Worm (Caenorhabditis elegans): Measurements from ENCODE around the gene C04E7.3.

C04E7.3 gene

DNA sequence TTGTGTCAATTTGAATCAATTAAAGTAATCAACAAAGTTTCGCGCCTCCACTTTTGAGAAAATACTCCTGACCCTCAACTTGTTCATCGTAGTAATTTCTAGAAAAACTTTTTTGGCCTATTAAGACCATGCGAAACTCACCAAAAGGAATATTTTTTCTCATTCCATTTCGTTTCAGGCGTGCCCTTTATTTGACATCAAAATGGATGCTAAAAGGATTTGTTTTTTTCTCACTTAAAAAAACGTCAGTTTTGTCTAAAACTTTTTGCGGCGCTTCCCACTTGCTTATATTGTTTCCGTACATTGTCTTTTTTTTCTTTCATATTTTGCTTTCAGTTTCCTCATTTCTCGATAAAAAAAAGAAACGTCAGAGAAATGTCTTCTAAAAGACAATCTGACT lies 13.5 kb upstream of the C04E7.3 start, which contains the start of gene C04E7.5:
Gene C04E7.5 (plus strand): TSS at position 301 of the 400 bp plus-strand sequence.
- TF ChIP-seq F22D6.2 (tag; optimal IDR thresholded peaks at IDR 0.05) = no peak
- no peak for TF ChIP-seq lag-1 (GFP tag; IDR thresholded peaks at IDR 0.05)
- no peak for TF ChIP-seq F57A8.1 (GFP tag; optimal IDR thresholded peaks at IDR 0.05)
- no peak for TF ChIP-seq ceh-79 (tag; optimal IDR thresholded peaks at IDR 0.05)
- no peak for TF ChIP-seq F33H1.4 (GFP tag; IDR thresholded peaks at IDR 0.05)
- no peak for TF ChIP-seq ztf-6 (GFP tag; IDR thresholded peaks at IDR 0.05)
- TF ChIP-seq F10E7.11 (tag; optimal IDR thresholded peaks at IDR 0.05) = no peak
- TF ChIP-seq snpc-3.4 (tag; optimal IDR thresholded peaks at IDR 0.05) = no peak
- no peak for TF ChIP-seq C06A6.2 (GFP tag; conservative IDR thresholded peaks at IDR 0.05)
- TF ChIP-seq ztf-26 (tag; optimal IDR thresholded peaks at IDR 0.05) = no peak
- TF ChIP-seq dox-1 (GFP tag; IDR thresholded peaks at IDR 0.05) = no peak
- no peak for TF ChIP-seq nhr-80 (tag; optimal IDR thresholded peaks at IDR 0.05)
- no peak for TF ChIP-seq cebp-2 (GFP tag; IDR thresholded peaks at IDR 0.05)
- TF ChIP-seq F57C9.4 (tag; optimal IDR thresholded peaks at IDR 0.05) = no peak
- TF ChIP-seq lin-26 (GFP tag; IDR thresholded peaks at IDR 0.05) = no peak
- TF ChIP-seq ztf-3 (GFP tag; optimal IDR thresholded peaks at IDR 0.05) = no peak
- no peak for TF ChIP-seq B0261.1 (tag; optimal IDR thresholded peaks at IDR 0.05)
- TF ChIP-seq madf-6 (GFP tag; IDR thresholded peaks at IDR 0.05) = no peak
- no peak for TF ChIP-seq hlh-12 (tag; optimal IDR thresholded peaks at IDR 0.05)
- no peak for TF ChIP-seq Y53G8AR.9 (GFP tag; conservative IDR thresholded peaks at IDR 0.05)

DNA sequence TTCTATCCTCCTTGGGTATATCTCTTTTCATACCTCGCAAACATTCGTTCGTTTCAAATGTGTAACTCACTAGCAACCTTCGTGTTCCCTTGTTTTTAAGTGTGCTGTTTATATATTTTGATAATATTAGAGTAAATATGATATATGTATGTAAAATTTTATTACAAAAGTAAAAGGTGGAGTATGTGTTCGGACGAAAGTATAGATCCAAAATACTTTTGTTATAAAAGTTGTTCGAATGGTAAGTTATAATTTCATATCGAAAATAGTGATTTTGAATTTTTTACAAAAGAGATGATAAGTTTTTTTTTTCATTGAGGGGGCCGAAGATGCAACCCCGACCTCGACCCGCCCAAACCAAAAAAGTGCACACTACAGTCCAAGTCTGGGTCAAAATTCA lies 10.8 kb upstream of the C04E7.3 start, which contains the start of gene C04E7.1:
Gene C04E7.1 (plus strand): TSS at position 301 of the 400 bp plus-strand sequence.
- no peak for TF ChIP-seq snpc-1.1 (tag; optimal IDR thresholded peaks at IDR 0.05; ENCODE audit: insufficient read depth)
- no peak for TF ChIP-seq mes-4 (tag; optimal IDR thresholded peaks at IDR 0.05)
- no peak for TF ChIP-seq T26A5.8 (tag; optimal IDR thresholded peaks at IDR 0.05)
- no peak for TF ChIP-seq nhr-179 (tag; optimal IDR thresholded peaks at IDR 0.05)
- no peak for TF ChIP-seq ztf-6 (GFP tag; IDR thresholded peaks at IDR 0.05)
- no peak for TF ChIP-seq nhr-80 (tag; optimal IDR thresholded peaks at IDR 0.05)
- no peak for TF ChIP-seq zfh-2 (GFP tag; conservative IDR thresholded peaks at IDR 0.05)
- no peak for TF ChIP-seq hmg-20 (GFP tag; IDR thresholded peaks at IDR 0.05)
- no peak for TF ChIP-seq hlh-26 (GFP tag; conservative IDR thresholded peaks at IDR 0.05)
- no peak for TF ChIP-seq sptf-2 (GFP tag; optimal IDR thresholded peaks at IDR 0.05)
- TF ChIP-seq nhr-27 (tag; optimal IDR thresholded peaks at IDR 0.05) = no peak
- no peak for TF ChIP-seq hlh-12 (tag; optimal IDR thresholded peaks at IDR 0.05)
- no peak for TF ChIP-seq athp-1 (tag; optimal IDR thresholded peaks at IDR 0.05)
- TF ChIP-seq nfya-1 (tag; optimal IDR thresholded peaks at IDR 0.05; ENCODE audit: borderline replicate concordance, insufficient read depth) = no peak

DNA sequence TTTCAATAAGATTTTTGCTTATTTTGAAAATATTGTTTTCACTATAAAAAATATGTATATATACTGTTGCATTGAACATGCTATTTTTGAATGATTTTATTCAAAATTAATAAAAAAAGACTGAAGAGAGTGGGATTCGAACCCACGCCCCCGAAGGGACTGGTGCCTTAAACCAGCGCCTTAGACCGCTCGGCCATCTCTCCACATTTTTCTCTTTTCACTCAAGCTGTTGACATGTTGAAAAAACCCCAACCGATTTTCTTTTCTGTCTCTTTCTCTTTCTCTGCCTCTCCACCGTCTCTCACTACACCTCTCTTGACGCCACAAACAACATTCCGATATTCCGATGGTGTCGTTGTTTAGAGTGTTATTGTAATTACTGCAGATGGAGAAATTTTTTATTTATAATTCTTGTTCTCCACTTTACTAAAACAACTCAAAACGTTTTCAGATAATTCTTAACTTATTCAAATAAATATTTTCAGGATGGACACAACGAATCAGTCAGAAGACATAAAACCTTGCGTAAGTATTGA lies 6.2 kb upstream of the C04E7.3 start, which contains the start of gene sor-3:
Gene sor-3 (plus strand): TSS at position 486 of the 536 bp plus-strand sequence.
- TF ChIP-seq mes-4 (tag; optimal IDR thresholded peaks at IDR 0.05) (peak; percentile 66), nfya-2 (GFP tag; IDR thresholded peaks at IDR 0.05) (no peak), tlf-1 (GFP tag; optimal IDR thresholded peaks at IDR 0.05) (no peak), madf-10 (tag; optimal IDR thresholded peaks at IDR 0.05) (peak; percentile 82), snpc-4 (GFP tag; optimal IDR thresholded peaks at IDR 0.05) (peak; percentile 62), snpc-4 (tag; optimal IDR thresholded peaks at IDR 0.05) (no peak), ztf-22 (GFP tag; optimal IDR thresholded peaks at IDR 0.05) (no peak), ztf-6 (GFP tag; IDR thresholded peaks at IDR 0.05) (peak; percentile 24; the same call in 1 of the 2 replicates), atf-7 (tag; optimal IDR thresholded peaks at IDR 0.05) (no peak), snpc-3.4 (tag; optimal IDR thresholded peaks at IDR 0.05) (peak; percentile 86), lin-35 (GFP tag; optimal IDR thresholded peaks at IDR 0.05) (peak in 1 of 3 experiments; percentile 71), tbp1 (GFP tag; optimal IDR thresholded peaks at IDR 0.05) (peak; percentile 93), lsl-1 (GFP tag; optimal IDR thresholded peaks at IDR 0.05) (peak; percentile 0), sdz-38 (tag; optimal IDR thresholded peaks at IDR 0.05) (no peak), madf-8 (GFP tag; conservative IDR thresholded peaks at IDR 0.05) (no peak), hlh-12 (tag; optimal IDR thresholded peaks at IDR 0.05) (peak; percentile 47), let-526 (GFP tag; IDR thresholded peaks at IDR 0.05) (peak; percentile 83; the same call in 1 of the 2 replicates), aptf-2 (GFP tag; conservative IDR thresholded peaks at IDR 0.05) (no peak), athp-1 (tag; optimal IDR thresholded peaks at IDR 0.05) (peak; percentile 26), zim-3 (tag; optimal IDR thresholded peaks at IDR 0.05) (no peak), Y53G8AR.9 (GFP tag; conservative IDR thresholded peaks at IDR 0.05) (peak; percentile 65; the same call in 1 of the 2 replicates)
